Worm (Caenorhabditis elegans): ENCODE results near the gene T04H1.13.

DNA sequence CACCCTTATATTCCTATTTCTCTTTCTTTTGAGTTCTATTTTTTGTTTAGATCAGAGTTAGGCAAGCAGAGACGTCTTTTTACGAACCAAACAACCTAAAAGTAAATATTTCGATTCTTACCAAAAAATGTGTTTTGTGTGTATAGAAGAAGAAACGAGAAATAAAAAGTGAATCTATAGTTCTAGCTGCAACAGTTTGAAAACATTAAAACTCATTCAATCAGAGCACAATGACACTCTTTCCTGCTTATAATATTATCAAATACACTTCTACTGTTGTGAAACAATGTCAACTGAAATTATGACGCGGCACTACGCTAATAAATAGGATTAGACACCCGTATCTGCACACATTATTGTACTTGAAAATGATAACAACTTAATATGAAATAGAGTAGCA, 49.0 kb downstream of the T04H1.13 start, which contains the start of gene ZK836.3:
- TF ChIP-seq skn-1 (tag; optimal IDR thresholded peaks at IDR 0.05): no peak
- TF ChIP-seq gmeb-1 (tag; optimal IDR thresholded peaks at IDR 0.05): no peak
- TF ChIP-seq elt-3 (tag; optimal IDR thresholded peaks at IDR 0.05): no peak
- no peak for TF ChIP-seq ztf-11 (tag; optimal IDR thresholded peaks at IDR 0.05)
- TF ChIP-seq nhr-237 (tag; optimal IDR thresholded peaks at IDR 0.05): no peak
- TF ChIP-seq elt-1 (tag; optimal IDR thresholded peaks at IDR 0.05): no peak
